Worm (Caenorhabditis elegans) whole organism, L2 larva: ENCODE results near the gene pad-2.

Experiments used
- C34F6.9 ChIP-seq: fragments of 150-350 bp; optimal IDR thresholded peaks from 2 replicates; lab custom pipeline; 2014; ENCODE audit warnings: missing biosample characterization, missing genetic modification characterization
- F13H6.1 ChIP-seq: sonication (generic microtip); optimal IDR thresholded peaks from 2 replicates; lab custom pipeline; 2016; ENCODE audit warnings: missing genetic modification characterization, missing compliant biosample characterization
- R02D3.7 ChIP-seq: fragments of 150-350 bp; optimal IDR thresholded peaks from 2 replicates; lab custom pipeline; 2014; ENCODE audit warnings: missing biosample characterization, missing genetic modification characterization
- Y55F3AM.14 ChIP-seq: fragments of 200-800 bp; sonication (Bioruptor generic); optimal IDR thresholded peaks from 2 replicates; lab custom pipeline; 2018; ENCODE audit warnings: mild to moderate bottlenecking, missing genetic modification characterization, missing compliant biosample characterization
- ZK546.5 ChIP-seq: sonication (generic microtip); optimal IDR thresholded peaks from 2 replicates; lab custom pipeline; 2017; ENCODE audit warnings: missing biosample characterization, missing genetic modification characterization
- alr-1 ChIP-seq: fragments of 150-350 bp; optimal IDR thresholded peaks from 2 replicates; lab custom pipeline; 2014; ENCODE audit warnings: missing biosample characterization, missing genetic modification characterization
- aly-2 ChIP-seq: fragments of 150-350 bp; optimal IDR thresholded peaks from 2 replicates; lab custom pipeline; 2014; ENCODE audit warnings: missing biosample characterization, missing genetic modification characterization
- blmp-1 ChIP-seq: sonication (generic microtip); optimal IDR thresholded peaks from 2 replicates; lab custom pipeline; 2017; ENCODE audit warnings: missing genetic modification characterization, mild to moderate bottlenecking, missing compliant biosample characterization, antibody characterized with exemption, moderate library complexity; ENCODE audit not compliant: insufficient read depth
- ceh-16 ChIP-seq: fragments of 150-350 bp; optimal IDR thresholded peaks from 2 replicates; lab custom pipeline; 2014; ENCODE audit warnings: missing biosample characterization, missing genetic modification characterization
- ceh-82 ChIP-seq: fragments of 150-350 bp; optimal IDR thresholded peaks from 2 replicates; lab custom pipeline; 2014; ENCODE audit warnings: missing biosample characterization, missing genetic modification characterization
- crh-2 ChIP-seq: sonication (generic microtip); optimal IDR thresholded peaks from 2 replicates; lab custom pipeline; 2017; ENCODE audit warnings: missing biosample characterization, missing genetic modification characterization
- fos-1 ChIP-seq: fragments of 150-350 bp; optimal IDR thresholded peaks from 2 replicates; lab custom pipeline; 2014; ENCODE audit warnings: missing biosample characterization, missing genetic modification characterization
- gmeb-1 ChIP-seq: fragments of 150-350 bp; optimal IDR thresholded peaks from 2 replicates; lab custom pipeline; 2014; ENCODE audit warnings: missing biosample characterization, missing genetic modification characterization
- lin-11 ChIP-seq: fragments of 150-350 bp; sonication (generic microtip); optimal IDR thresholded peaks from 2 replicates; lab custom pipeline; 2014; ENCODE audit warnings: missing biosample characterization, missing genetic modification characterization, inconsistent platforms, mixed read lengths
- lin-13 ChIP-seq: fragments of 150-350 bp; optimal IDR thresholded peaks from 2 replicates; lab custom pipeline; 2014; ENCODE audit warnings: missing biosample characterization, missing genetic modification reagents, missing genetic modification characterization
- lin-39 ChIP-seq: fragments of 150-350 bp; optimal IDR thresholded peaks from 2 replicates; lab custom pipeline; 2014; ENCODE audit warnings: missing biosample characterization, missing genetic modification reagents, missing genetic modification characterization
- lsy-2 ChIP-seq, 2 experiments: fragments of 150-350 bp in 1 of 2; sonication (generic microtip) in 1 of 2; optimal IDR thresholded peaks; 2 replicates each; lab custom pipeline; 2014 to 2017; ENCODE audit warnings: missing biosample characterization in 2 of 2, missing genetic modification characterization in 2 of 2
- mab-5 ChIP-seq: fragments of 150-350 bp; optimal IDR thresholded peaks from 2 replicates; lab custom pipeline; 2014; ENCODE audit warnings: missing biosample characterization, missing genetic modification characterization
- mbf-1 ChIP-seq: sonication (generic microtip); optimal IDR thresholded peaks from 2 replicates; lab custom pipeline; 2017; ENCODE audit warnings: missing biosample characterization, missing genetic modification characterization
- mdl-1 ChIP-seq, 2 experiments: fragments of 150-350 bp in 1 of 2; sonication (generic microtip) in 1 of 2; optimal IDR thresholded peaks; 2 replicates each; lab custom pipeline; 2017; ENCODE audit warnings: missing biosample characterization in 2 of 2, missing genetic modification characterization in 2 of 2
- nhr-11 ChIP-seq: fragments of 150-350 bp; optimal IDR thresholded peaks from 2 replicates; lab custom pipeline; 2014; ENCODE audit warnings: missing biosample characterization, missing genetic modification characterization
- nhr-12 ChIP-seq: fragments of 150-350 bp; optimal IDR thresholded peaks from 2 replicates; lab custom pipeline; 2014; ENCODE audit warnings: missing biosample characterization, missing genetic modification characterization
- nhr-129 ChIP-seq: fragments of 150-350 bp; optimal IDR thresholded peaks from 2 replicates; lab custom pipeline; 2014; ENCODE audit warnings: missing biosample characterization, missing genetic modification characterization
- nhr-21 ChIP-seq: fragments of 150-350 bp; optimal IDR thresholded peaks from 2 replicates; lab custom pipeline; 2014; ENCODE audit warnings: missing biosample characterization, missing genetic modification characterization
- nhr-237 ChIP-seq: fragments of 150-350 bp; optimal IDR thresholded peaks from 2 replicates; lab custom pipeline; 2014; ENCODE audit warnings: missing biosample characterization, missing genetic modification characterization
- nhr-6 ChIP-seq: fragments of 150-350 bp; optimal IDR thresholded peaks from 2 replicates; lab custom pipeline; 2014; ENCODE audit warnings: missing biosample characterization, missing genetic modification characterization
- peb-1 ChIP-seq: fragments of 150-350 bp; optimal IDR thresholded peaks from 2 replicates; lab custom pipeline; 2014; ENCODE audit warnings: missing biosample characterization, missing genetic modification characterization
- sem-4 ChIP-seq: fragments of 150-350 bp; optimal IDR thresholded peaks from 2 replicates; lab custom pipeline; 2014; ENCODE audit warnings: missing biosample characterization, missing genetic modification reagents, missing genetic modification characterization
- sma-9 ChIP-seq, 2 experiments: fragments of 150-350 bp in 1 of 2; sonication (generic microtip) in 1 of 2; optimal IDR thresholded peaks; 2 replicates each; lab custom pipeline; 2014 to 2016; ENCODE audit warnings: missing genetic modification characterization in 2 of 2, mild to moderate bottlenecking in 1 of 2, missing biosample characterization in 1 of 2, missing compliant biosample characterization in 1 of 2, missing genetic modification reagents in 1 of 2, moderate library complexity in 1 of 2
- unc-55 ChIP-seq: fragments of 150-350 bp; sonication (generic microtip); optimal IDR thresholded peaks from 3 replicates; lab custom pipeline; 2014; ENCODE audit warnings: missing biosample characterization, missing genetic modification reagents, missing genetic modification characterization
- unc-62 ChIP-seq: fragments of 150-350 bp; optimal IDR thresholded peaks from 2 replicates; lab custom pipeline; 2014; ENCODE audit warnings: missing biosample characterization, missing genetic modification reagents, missing genetic modification characterization
- zag-1 ChIP-seq: fragments of 150-350 bp; optimal IDR thresholded peaks from 2 replicates; lab custom pipeline; 2014; ENCODE audit warnings: missing biosample characterization, missing genetic modification characterization
- ztf-1 ChIP-seq: fragments of 200-800 bp; sonication (Bioruptor generic); conservative IDR thresholded peaks from 2 replicates; pipeline ENCODE4 v1.3.6; 2022; ENCODE audit warnings: missing genetic modification characterization, missing compliant biosample characterization
- ztf-4 ChIP-seq: fragments of 150-350 bp; optimal IDR thresholded peaks from 2 replicates; lab custom pipeline; 2014; ENCODE audit warnings: missing biosample characterization, missing genetic modification characterization

pad-2 gene

DNA sequence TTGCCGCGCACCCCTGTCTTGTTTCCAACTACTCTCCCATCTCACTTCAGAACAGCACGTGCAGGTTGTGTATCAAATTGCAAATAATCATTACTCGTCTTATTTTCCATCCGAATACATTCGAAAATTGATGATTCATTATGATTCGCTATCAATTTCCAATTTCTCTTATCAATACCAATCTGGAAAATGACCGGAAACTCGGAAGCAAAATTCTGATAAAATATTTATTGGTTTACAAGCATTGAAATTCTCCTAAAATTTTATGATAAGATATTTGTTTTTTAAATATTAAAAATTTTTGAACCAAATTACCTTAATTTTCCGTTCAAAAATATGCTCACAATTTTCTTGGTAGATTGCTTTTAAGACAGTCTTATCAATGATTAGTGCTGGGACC is 26.4 kb downstream of the pad-2 start:
- TF ChIP-seq lin-39 (no peak), fos-1 (tag; lab: Kevin White, UChicago) (peak; percentile 94), nhr-6 (tag; lab: Kevin White, UChicago) (no peak), ceh-82 (tag; lab: Kevin White, UChicago) (no peak)

DNA sequence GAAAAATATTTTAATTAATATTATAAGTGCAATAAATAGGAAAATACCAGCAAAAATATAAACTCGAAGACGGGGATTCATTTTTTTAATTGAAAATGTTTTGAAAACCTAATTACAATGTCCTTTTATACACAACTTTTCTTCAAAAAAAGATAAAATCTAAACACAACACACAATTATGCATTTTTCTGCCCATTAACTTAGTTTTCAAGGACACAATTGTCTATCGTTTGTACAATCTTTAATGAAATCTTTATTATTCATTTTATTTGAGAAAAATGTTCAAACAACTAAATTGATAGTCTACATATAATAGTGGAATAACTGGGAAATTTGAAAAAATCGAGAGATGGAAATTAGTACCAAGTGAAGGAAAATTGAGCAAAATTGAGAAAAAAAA is 27.1 kb downstream of the pad-2 start, which contains the start of gene T07A5.1:
TSS of gene T07A5.1 (minus strand) at position 149 of the 400 bp plus-strand sequence.
- TF ChIP-seq ceh-16 (peak; percentile 90), aly-2 (tag; lab: Kevin White, UChicago) (no peak), unc-62 (GFP tag; lab: Kevin White, UChicago) (no peak)

DNA sequence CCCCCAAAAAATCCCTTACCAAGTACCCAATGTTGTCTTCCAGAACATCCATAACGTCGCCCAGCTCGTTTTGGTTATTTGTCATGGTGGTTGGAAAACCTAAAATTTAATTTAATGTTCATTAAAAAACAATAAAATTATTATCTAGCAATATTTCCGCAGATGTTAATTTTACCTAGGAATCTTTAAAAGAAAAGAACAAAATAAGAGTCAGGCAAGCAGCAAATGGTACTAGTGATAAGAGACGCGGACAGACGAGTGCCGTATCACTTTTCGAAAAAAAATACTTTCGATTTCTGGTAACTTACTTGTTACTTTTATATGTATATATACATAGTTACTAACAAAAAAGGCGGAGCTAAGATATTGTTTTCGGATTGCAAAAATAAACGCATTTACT is 32.1 kb downstream of the pad-2 start, which contains the start of gene T07A5.7:
TSS of gene T07A5.7 (minus strand) at position 101 of the 400 bp plus-strand sequence.
- TF ChIP-seq ZK546.5 (tag; lab: Kevin White, UChicago) (no peak), nhr-237 (tag; lab: Kevin White, UChicago) (no peak), Y55F3AM.14 (no peak), mbf-1 (no peak), crh-2 (tag; lab: Kevin White, UChicago) (no peak), peb-1 (no peak), F13H6.1 (tag; lab: Kevin White, UChicago) (no peak), nhr-12 (tag; lab: Kevin White, UChicago) (no peak)

DNA sequence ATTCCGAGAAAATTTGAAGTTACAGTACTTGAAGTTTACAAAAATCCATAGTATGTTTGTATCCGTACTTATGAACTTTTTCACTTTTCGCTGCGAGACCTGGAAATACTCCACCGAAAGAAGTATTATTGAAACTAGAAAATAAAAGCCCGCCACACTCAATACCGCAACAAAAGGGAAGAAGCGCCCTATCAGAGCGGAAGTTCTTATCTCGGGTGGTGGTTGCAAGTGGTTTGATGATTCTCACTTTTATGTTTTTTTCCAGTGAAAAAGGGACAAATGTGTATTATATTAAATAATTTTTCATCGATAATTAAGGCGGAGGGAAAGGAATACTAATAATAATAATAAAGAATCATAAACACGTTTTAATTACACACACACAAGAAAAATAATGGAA is 35.3 kb downstream of the pad-2 start:
- no peak for TF ChIP-seq nhr-11 (tag; lab: Kevin White, UChicago)
- no peak for TF ChIP-seq mdl-1 (tag; optimal IDR thresholded peaks at IDR 0.05; lab: Kevin White, UChicago)
- no peak for TF ChIP-seq unc-62 (GFP tag; lab: Kevin White, UChicago)
- TF ChIP-seq sma-9 (GFP tag; optimal IDR thresholded peaks at IDR 0.05; lab: Kevin White, UChicago): no peak
- no peak for TF ChIP-seq sma-9 (tag; optimal IDR thresholded peaks at IDR 0.05; lab: Kevin White, UChicago)
- TF ChIP-seq blmp-1 (tag; lab: Kevin White, UChicago): no peak
- peak; percentile 75 for TF ChIP-seq fos-1 (tag; lab: Kevin White, UChicago)
- TF ChIP-seq alr-1 (tag; lab: Kevin White, UChicago): no peak
- TF ChIP-seq peb-1: no peak

DNA sequence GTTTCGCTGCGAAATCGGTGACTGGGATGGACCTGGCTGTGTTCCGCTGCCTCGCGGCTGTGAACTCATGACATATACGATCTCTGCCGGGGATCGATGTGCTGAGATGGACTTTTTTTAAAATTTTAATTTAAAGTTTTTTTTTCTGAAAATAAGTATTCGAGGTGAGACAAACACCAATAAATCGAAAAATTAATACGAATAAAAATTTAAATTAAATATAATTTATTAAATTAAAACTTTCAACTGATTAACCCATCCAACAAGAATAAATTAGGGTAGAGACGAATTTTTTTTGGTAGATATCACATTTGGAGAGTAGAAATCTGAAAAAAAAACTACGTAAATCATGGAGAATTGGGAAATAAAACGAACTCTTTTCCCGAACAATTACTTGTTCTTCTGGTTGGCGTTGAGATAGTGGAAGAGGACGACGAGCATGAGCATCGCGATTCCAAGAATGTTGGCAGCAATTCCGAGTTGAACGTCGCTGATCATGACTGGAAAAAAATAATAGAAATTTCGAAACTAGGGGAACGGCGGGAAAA is 39.2 kb downstream of the pad-2 start, which contains the start of the genes unc-50 and ostf-4:
TSS of gene unc-50 (minus strand) at position 101 of the 548 bp plus-strand sequence.
TSS of gene ostf-4 (minus strand) at position 498 of the 548 bp plus-strand sequence.
- no peak for TF ChIP-seq mbf-1
- TF ChIP-seq R02D3.7: no peak
- TF ChIP-seq C34F6.9 (tag; lab: Kevin White, UChicago): no peak
- TF ChIP-seq ztf-1: no peak
- no peak for TF ChIP-seq sma-9 (GFP tag; optimal IDR thresholded peaks at IDR 0.05; lab: Kevin White, UChicago)
- TF ChIP-seq sma-9 (tag; optimal IDR thresholded peaks at IDR 0.05; lab: Kevin White, UChicago): no peak
- TF ChIP-seq nhr-237 (tag; lab: Kevin White, UChicago): no peak

DNA sequence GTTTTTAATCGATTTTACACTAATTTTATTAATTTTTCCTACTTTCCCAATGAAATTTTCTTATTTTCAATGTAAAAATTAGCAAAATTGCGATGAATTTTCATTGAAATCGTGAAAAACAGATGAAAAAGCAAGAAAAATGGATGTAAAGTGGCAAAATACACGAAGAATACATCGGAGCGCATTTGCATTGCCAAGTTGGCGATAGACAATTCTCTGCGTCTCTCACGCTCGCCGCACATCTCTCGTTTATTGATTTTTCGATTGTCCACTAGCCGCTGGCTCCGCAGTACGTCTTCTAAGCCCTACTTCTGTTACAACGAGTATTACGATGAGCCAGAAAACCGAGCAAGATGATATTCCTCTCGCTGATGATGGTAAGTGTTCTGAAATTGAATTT is 39.8 kb downstream of the pad-2 start, which contains the start of gene unc-69:
TSS of gene unc-69 (plus strand) at position 185 of the 400 bp plus-strand sequence.
- TF ChIP-seq unc-55: peak; percentile 88
- TF ChIP-seq gmeb-1 (tag; lab: Kevin White, UChicago): peak; percentile 16
- peak; percentile 50 for TF ChIP-seq mab-5 (tag; lab: Kevin White, UChicago)
- peak; percentile 4 for TF ChIP-seq nhr-21 (tag; lab: Kevin White, UChicago)
- peak; percentile 35 for TF ChIP-seq F13H6.1 (tag; lab: Kevin White, UChicago)
- TF ChIP-seq lsy-2 (tag; optimal IDR thresholded peaks at IDR 0.05; lab: Kevin White, UChicago): peak in 1 of 2 experiments; percentile 84
- TF ChIP-seq fos-1 (tag; lab: Kevin White, UChicago): peak; percentile 35
- TF ChIP-seq nhr-11 (tag; lab: Kevin White, UChicago): no peak
- TF ChIP-seq ztf-4 (tag; lab: Kevin White, UChicago): no peak
- peak; percentile 19 for TF ChIP-seq sem-4
- TF ChIP-seq lin-11: peak; percentile 17
- peak; percentile 65 for TF ChIP-seq nhr-129
- TF ChIP-seq nhr-12 (tag; lab: Kevin White, UChicago): no peak
- peak; percentile 66 for TF ChIP-seq zag-1 (tag; lab: Kevin White, UChicago)
- no peak for TF ChIP-seq aly-2 (tag; lab: Kevin White, UChicago)
- peak; percentile 86 for TF ChIP-seq C34F6.9 (tag; lab: Kevin White, UChicago)
- TF ChIP-seq crh-2 (tag; lab: Kevin White, UChicago): peak; percentile 96
- TF ChIP-seq lin-13: peak; percentile 60
